Worm (Caenorhabditis elegans): ENCODE measurements around the gene H40L08.3.

H40L08.3 gene

DNA sequence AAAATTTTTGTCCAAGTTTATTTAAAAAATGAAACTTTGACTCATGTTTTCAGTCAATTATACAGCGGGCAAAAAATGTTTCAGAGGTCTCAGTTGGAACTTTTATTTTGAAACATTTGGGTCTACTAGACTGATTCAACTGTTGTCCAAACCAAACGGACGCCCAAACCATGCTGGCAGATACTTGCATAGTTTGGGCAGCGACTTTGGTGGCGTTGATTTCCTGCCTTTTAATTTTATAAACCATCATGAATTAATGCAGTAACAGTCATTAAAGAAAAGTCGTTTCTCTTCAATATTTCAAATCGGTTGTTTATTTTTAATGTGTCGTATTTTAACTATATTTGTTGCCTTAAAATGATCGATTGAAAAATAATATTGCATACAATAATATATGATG, 39.6 kb downstream of the H40L08.3 start:
- TF ChIP-seq lin-13 (tag; optimal IDR thresholded peaks at IDR 0.05) (no peak), nhr-237 (tag; optimal IDR thresholded peaks at IDR 0.05) (no peak), drap-1 (GFP tag; optimal IDR thresholded peaks at IDR 0.05) (no peak)

DNA sequence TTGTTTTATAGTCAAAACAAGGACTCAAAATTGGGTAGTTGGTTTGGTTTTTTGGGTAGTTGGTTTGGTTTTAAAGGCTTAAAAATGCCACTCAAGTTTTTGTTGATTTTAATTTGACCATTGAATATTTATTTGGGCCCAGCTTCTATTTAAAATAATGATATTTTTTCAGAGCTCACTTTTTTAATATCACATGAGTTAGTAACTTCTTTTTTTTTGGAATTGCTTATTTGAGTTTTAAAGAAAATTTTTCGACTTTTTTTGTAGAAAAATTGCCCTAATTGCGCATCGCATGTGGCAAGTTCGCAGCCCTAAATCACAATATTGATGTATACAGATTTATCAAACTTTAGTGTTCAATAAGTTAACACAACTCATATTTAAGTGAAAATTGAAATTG, 40.1 kb downstream of the H40L08.3 start:
- no peak for TF ChIP-seq lin-32 (GFP tag; optimal IDR thresholded peaks at IDR 0.05)
- no peak for TF ChIP-seq flh-1 (GFP tag; optimal IDR thresholded peaks at IDR 0.05)
- no peak for TF ChIP-seq mab-5 (tag; optimal IDR thresholded peaks at IDR 0.05)
- no peak for TF ChIP-seq ham-2 (GFP tag; optimal IDR thresholded peaks at IDR 0.05)
- TF ChIP-seq sptf-1 (tag; optimal IDR thresholded peaks at IDR 0.05): no peak
- no peak for TF ChIP-seq sem-2 (GFP tag; optimal IDR thresholded peaks at IDR 0.05)
- TF ChIP-seq nhr-12 (tag; optimal IDR thresholded peaks at IDR 0.05): no peak
- no peak for TF ChIP-seq hlh-1 (tag; optimal IDR thresholded peaks at IDR 0.05)
- TF ChIP-seq ceh-39 (tag; optimal IDR thresholded peaks at IDR 0.05): no peak
- no peak for TF ChIP-seq mep-1 (tag; optimal IDR thresholded peaks at IDR 0.05)
- no peak for TF ChIP-seq ceh-43 (GFP tag; optimal IDR thresholded peaks at IDR 0.05)

DNA sequence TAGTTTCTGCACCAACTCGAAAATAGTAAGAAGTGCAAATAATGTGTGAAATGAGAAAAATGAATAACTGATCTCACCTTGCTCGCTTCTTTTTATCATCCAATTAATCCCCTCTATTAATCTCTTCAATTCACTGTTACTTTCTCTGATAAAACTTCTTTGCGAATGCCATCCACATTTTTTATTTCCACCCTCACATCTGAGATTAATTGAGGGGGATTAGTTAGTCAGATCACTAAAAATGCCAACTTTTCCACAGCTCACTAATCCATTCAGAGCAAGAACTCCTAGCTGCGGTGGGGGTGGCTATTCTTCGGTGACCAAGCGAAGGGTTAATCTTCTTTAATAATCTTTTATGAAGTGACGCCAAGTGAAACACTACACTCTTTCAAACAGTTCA, 41.1 kb downstream of the H40L08.3 start, which contains the start of gene dsc-1:
TSS of gene dsc-1 (minus strand) at position 46 of the 400 bp plus-strand sequence.
- TF ChIP-seq nhr-237 (tag; optimal IDR thresholded peaks at IDR 0.05) (no peak), unc-62 (GFP tag; optimal IDR thresholded peaks at IDR 0.05) (no peak), lsy-2 (tag; optimal IDR thresholded peaks at IDR 0.05) (no peak), sem-2 (GFP tag; optimal IDR thresholded peaks at IDR 0.05) (no peak), unc-120 (tag; optimal IDR thresholded peaks at IDR 0.05; ENCODE audit: poor library complexity, severe bottlenecking) (no peak), mep-1 (tag; optimal IDR thresholded peaks at IDR 0.05) (no peak), nhr-2 (tag; optimal IDR thresholded peaks at IDR 0.05) (no peak), ztf-11 (tag; optimal IDR thresholded peaks at IDR 0.05) (no peak), ham-2 (GFP tag; optimal IDR thresholded peaks at IDR 0.05) (no peak), nhr-12 (tag; optimal IDR thresholded peaks at IDR 0.05) (no peak)

ce11 chrX:15027997-15028396, 47.9 kb downstream of the H40L08.3 start:
- TF ChIP-seq zip-8 (tag; optimal IDR thresholded peaks at IDR 0.05): no peak
- no peak for TF ChIP-seq tbx-8 (GFP tag; optimal IDR thresholded peaks at IDR 0.05)
- no peak for TF ChIP-seq M03D4.4 (tag; optimal IDR thresholded peaks at IDR 0.05)
- TF ChIP-seq hlh-1 (tag; optimal IDR thresholded peaks at IDR 0.05): no peak
- TF ChIP-seq blmp-1 (tag; optimal IDR thresholded peaks at IDR 0.05): no peak
- no peak for TF ChIP-seq nhr-12 (tag; optimal IDR thresholded peaks at IDR 0.05)
- TF ChIP-seq unc-120 (tag; optimal IDR thresholded peaks at IDR 0.05; ENCODE audit: poor library complexity, severe bottlenecking): no peak
- no peak for TF ChIP-seq lsy-2 (tag; optimal IDR thresholded peaks at IDR 0.05)
- TF ChIP-seq snpc-4 (tag; optimal IDR thresholded peaks at IDR 0.05): no peak
- no peak for TF ChIP-seq pha-4 (tag; optimal IDR thresholded peaks at IDR 0.05)
- no peak for TF ChIP-seq mep-1 (tag; optimal IDR thresholded peaks at IDR 0.05)
- TF ChIP-seq nhr-237 (tag; optimal IDR thresholded peaks at IDR 0.05): no peak
- TF ChIP-seq elt-1 (tag; optimal IDR thresholded peaks at IDR 0.05; ENCODE audit: borderline replicate concordance, insufficient read depth): no peak

DNA sequence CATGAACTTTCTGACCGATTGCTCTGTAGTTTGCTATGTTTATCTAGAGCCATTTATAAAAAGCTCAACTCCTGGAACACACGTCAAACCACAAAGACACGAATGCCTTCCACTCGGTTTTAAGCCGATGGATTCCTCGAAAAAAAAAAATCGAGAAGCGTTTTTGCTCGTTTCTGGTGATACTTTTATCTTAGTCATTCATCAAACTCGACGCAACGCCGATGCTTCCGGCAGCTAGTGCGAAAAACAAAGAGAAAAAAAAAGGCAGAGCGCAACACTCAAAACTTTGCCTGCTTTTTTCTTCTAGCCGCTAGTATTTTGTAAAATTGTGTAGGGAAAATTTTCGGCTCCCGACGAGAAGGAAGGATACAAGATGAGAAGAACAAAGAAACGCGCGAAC, 48.3 kb downstream of the H40L08.3 start:
- no peak for TF ChIP-seq nhr-76 (tag; optimal IDR thresholded peaks at IDR 0.05)

DNA sequence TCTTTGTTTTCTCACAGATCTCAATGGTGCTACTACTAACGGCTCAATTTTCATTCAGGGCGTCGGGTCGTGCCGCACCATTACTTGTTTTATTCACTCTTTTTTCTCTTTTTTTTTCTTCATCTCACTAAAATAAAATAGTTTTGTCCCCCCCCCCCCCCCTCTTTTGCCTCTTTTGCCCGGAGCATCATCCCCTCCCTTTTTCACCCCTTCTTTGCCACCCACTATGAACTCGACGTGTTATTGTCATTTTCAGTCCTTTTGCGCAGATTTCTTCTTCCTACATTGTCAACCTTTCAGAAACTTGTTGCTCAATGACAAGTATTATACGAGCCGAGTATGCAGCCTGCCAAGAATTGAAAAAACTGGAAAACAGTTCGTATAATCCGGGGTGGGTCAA, 49.9 kb downstream of the H40L08.3 start, which contains the start of gene seb-3:
TSS of gene seb-3 (plus strand) at position 301 of the 400 bp plus-strand sequence.
- no peak for TF ChIP-seq drap-1 (GFP tag; optimal IDR thresholded peaks at IDR 0.05)
- TF ChIP-seq pha-4 (tag; optimal IDR thresholded peaks at IDR 0.05): no peak

All from whole organism, mixed stage, embryonic.